Fruit fly (Drosophila melanogaster) whole organism, embryonic: ENCODE results near the gene CG13297.
A peak's percentile ranks its signal among the peaks of the same experiment; 100 is the strongest.

Experiments used
- Awh ChIP-seq: fragments of 200-800 bp; sonication (Bioruptor generic); IDR thresholded peaks from 2 replicates; pipeline ENCODE4, ENCODE4 v1.3.6; 2022; ENCODE audit warnings: missing biosample characterization, missing genetic modification characterization
- Blimp-1 ChIP-seq: fragments of 200-800 bp; sonication (Bioruptor generic); optimal IDR thresholded peaks from 3 replicates; lab custom pipeline; 2018; ENCODE audit warnings: missing biosample characterization, missing genetic modification characterization, mild to moderate bottlenecking, moderate library complexity, missing genetic modification reagents
- CG10267 ChIP-seq: fragments of 200-800 bp; sonication (Bioruptor generic); optimal IDR thresholded peaks from 2 replicates; lab custom pipeline; 2018; ENCODE audit warnings: missing biosample characterization, mild to moderate bottlenecking, missing genetic modification characterization, moderate library complexity
- CG11093 ChIP-seq: fragments of 200-800 bp; sonication (Bioruptor generic); IDR thresholded peaks from 3 replicates; pipeline ENCODE4 v1.3.6; 2022; ENCODE audit warnings: missing biosample characterization, missing genetic modification characterization
- CG13424 ChIP-seq: fragments of 200-800 bp; sonication (Bioruptor generic); optimal IDR thresholded peaks from 2 replicates; lab custom pipeline; 2019; ENCODE audit warnings: missing biosample characterization, mild to moderate bottlenecking, missing genetic modification characterization, moderate library complexity
- CG14965 ChIP-seq: fragments of 200-800 bp; sonication (Bioruptor generic); optimal IDR thresholded peaks from 2 replicates; lab custom pipeline; 2016; ENCODE audit warnings: missing biosample characterization, missing genetic modification characterization, borderline replicate concordance
- CG15601 ChIP-seq: fragments of 200-800 bp; sonication (Bioruptor generic); optimal IDR thresholded peaks from 3 replicates; lab custom pipeline; 2019; ENCODE audit warnings: missing biosample characterization, mild to moderate bottlenecking, missing genetic modification characterization, moderate library complexity
- CG17802 ChIP-seq: fragments of 200-800 bp; sonication (Bioruptor generic); optimal IDR thresholded peaks from 2 replicates; lab custom pipeline; 2018; ENCODE audit warnings: missing biosample characterization, mild to moderate bottlenecking, missing genetic modification characterization, moderate library complexity
- CG17912 ChIP-seq: fragments of 200-800 bp; sonication (Bioruptor generic); optimal IDR thresholded peaks from 2 replicates; lab custom pipeline; 2018; ENCODE audit warnings: missing biosample characterization, mild to moderate bottlenecking, missing genetic modification characterization
- CG1792 ChIP-seq: fragments of 200-800 bp; sonication (Bioruptor generic); optimal IDR thresholded peaks from 2 replicates; lab custom pipeline; 2016; ENCODE audit warnings: missing biosample characterization, missing genetic modification characterization
- CG18011 ChIP-seq: fragments of 200-800 bp; sonication (Bioruptor generic); optimal IDR thresholded peaks from 2 replicates; lab custom pipeline; 2017; ENCODE audit warnings: missing biosample characterization, missing genetic modification characterization, mild to moderate bottlenecking, moderate library complexity, missing genotype
- CG18262 ChIP-seq: fragments of 200-800 bp; optimal IDR thresholded peaks from 3 replicates; lab custom pipeline; 2019; ENCODE audit warnings: missing biosample characterization, mild to moderate bottlenecking, missing genetic modification characterization, moderate library complexity
- CG2199 ChIP-seq: fragments of 200-800 bp; sonication (Bioruptor generic); IDR thresholded peaks from 3 replicates; pipeline ENCODE4 v1.3.6; 2022; ENCODE audit warnings: missing biosample characterization, missing genetic modification characterization
- CG3838 ChIP-seq: fragments of 200-800 bp; sonication (Bioruptor generic); optimal IDR thresholded peaks from 3 replicates; lab custom pipeline; 2016; ENCODE audit warnings: missing biosample characterization, missing genetic modification characterization
- CG3995 ChIP-seq: fragments of 200-800 bp; sonication (Bioruptor generic); optimal IDR thresholded peaks from 3 replicates; lab custom pipeline; 2016; ENCODE audit warnings: missing biosample characterization, missing genetic modification characterization
- CG4282 ChIP-seq: fragments of 200-800 bp; sonication (Bioruptor generic); optimal IDR thresholded peaks from 2 replicates; lab custom pipeline; 2016; ENCODE audit warnings: missing biosample characterization, missing genetic modification characterization
- CG43689 ChIP-seq: fragments of 200-800 bp; sonication (Bioruptor generic); IDR thresholded peaks from 2 replicates; pipeline ENCODE4 v1.3.6; 2022; ENCODE audit warnings: missing biosample characterization, missing genetic modification characterization
- CG7271 ChIP-seq: fragments of 200-800 bp; sonication (Bioruptor generic); optimal IDR thresholded peaks from 2 replicates; lab custom pipeline; 2018; ENCODE audit warnings: missing biosample characterization, mild to moderate bottlenecking, missing genetic modification characterization, moderate library complexity
- CG8290 ChIP-seq, 3 experiments: fragments of 200-800 bp; sonication (Bioruptor generic); optimal IDR thresholded peaks; 2 replicates each; lab custom pipeline; 2016 to 2019; ENCODE audit warnings: missing biosample characterization in 3 of 3, missing genetic modification characterization in 3 of 3, mild to moderate bottlenecking in 2 of 3, moderate library complexity in 1 of 3
- CG8388 ChIP-seq: fragments of 200-800 bp; sonication (Bioruptor generic); optimal IDR thresholded peaks from 2 replicates; lab custom pipeline; 2019; ENCODE audit warnings: missing biosample characterization, mild to moderate bottlenecking, missing genetic modification characterization, moderate library complexity
- CG9932 ChIP-seq: fragments of 200-800 bp; sonication (Bioruptor generic); IDR thresholded peaks from 2 replicates; pipeline ENCODE4 v1.3.6; 2022; ENCODE audit warnings: missing biosample characterization, missing genetic modification characterization
- Chrac-16 ChIP-seq: fragments of 200-800 bp; sonication (Bioruptor generic); optimal IDR thresholded peaks from 3 replicates; lab custom pipeline; 2016; ENCODE audit warnings: missing biosample characterization, missing genetic modification characterization
- CoRest ChIP-seq: fragments of 200-800 bp; sonication (Bioruptor generic); optimal IDR thresholded peaks from 3 replicates; lab custom pipeline; 2018; ENCODE audit warnings: missing biosample characterization, mild to moderate bottlenecking, missing genetic modification characterization, moderate library complexity
- D19A ChIP-seq: fragments of 200-800 bp; optimal IDR thresholded peaks from 3 replicates; lab custom pipeline; 2019; ENCODE audit warnings: missing biosample characterization, mild to moderate bottlenecking, missing genetic modification characterization, moderate library complexity
- Doc2 ChIP-seq: fragments of 200-800 bp; sonication (Bioruptor generic); IDR thresholded peaks from 2 replicates; pipeline ENCODE4 v1.3.6; 2022; ENCODE audit warnings: missing biosample characterization, missing genetic modification characterization
- ERR ChIP-seq: fragments of 200-800 bp; sonication (Bioruptor generic); optimal IDR thresholded peaks from 2 replicates; lab custom pipeline; 2016; ENCODE audit warnings: missing biosample characterization, missing genetic modification characterization
- Ets97D ChIP-seq: fragments of 200-800 bp; sonication (Bioruptor generic); optimal IDR thresholded peaks from 3 replicates; lab custom pipeline; 2016; ENCODE audit warnings: missing biosample characterization, missing genetic modification characterization
- HLH54F ChIP-seq: fragments of 200-800 bp; sonication (Bioruptor generic); optimal IDR thresholded peaks from 3 replicates; lab custom pipeline; 2016; ENCODE audit warnings: missing biosample characterization, missing genetic modification characterization
- Hand ChIP-seq: fragments of 200-800 bp; sonication (Bioruptor generic); optimal IDR thresholded peaks from 2 replicates; lab custom pipeline; 2017; ENCODE audit warnings: mild to moderate bottlenecking, missing biosample characterization, missing genetic modification reagents, missing genetic modification characterization
- Lpt ChIP-seq: fragments of >200 bp; optimal IDR thresholded peaks from 2 replicates; lab custom pipeline; 2018; ENCODE audit warnings: missing biosample characterization, missing genetic modification characterization
- NFAT ChIP-seq: fragments of 200-800 bp; sonication (Bioruptor generic); IDR thresholded peaks from 2 replicates; pipeline ENCODE4 v1.3.6; 2022; ENCODE audit warnings: missing biosample characterization, missing genetic modification characterization
- Nf-YA ChIP-seq: fragments of 200-800 bp; sonication (Bioruptor generic); IDR thresholded peaks from 2 replicates; pipeline ENCODE4 v1.3.6; 2022; ENCODE audit warnings: missing biosample characterization, missing genetic modification characterization
- Sox102F ChIP-seq: fragments of 200-800 bp; sonication (Bioruptor generic); optimal IDR thresholded peaks from 2 replicates; lab custom pipeline; 2018; ENCODE audit warnings: missing biosample characterization, mild to moderate bottlenecking, missing genetic modification characterization, moderate library complexity
- abd-A ChIP-seq: fragments of 200-800 bp; sonication (Bioruptor generic); optimal IDR thresholded peaks from 3 replicates; lab custom pipeline; 2019; ENCODE audit warnings: missing biosample characterization, mild to moderate bottlenecking, missing genetic modification characterization, moderate library complexity
- bcd ChIP-seq: fragments of 200-800 bp; sonication (Bioruptor generic); optimal IDR thresholded peaks from 2 replicates; lab custom pipeline; 2017; ENCODE audit warnings: missing biosample characterization, mild to moderate bottlenecking, missing genetic modification characterization
- bigmax ChIP-seq: fragments of 200-800 bp; sonication (Bioruptor generic); optimal IDR thresholded peaks from 2 replicates; lab custom pipeline; 2018; ENCODE audit warnings: missing biosample characterization, mild to moderate bottlenecking, missing genetic modification characterization
- btn ChIP-seq: fragments of 200-800 bp; sonication (Bioruptor generic); optimal IDR thresholded peaks from 2 replicates; lab custom pipeline; 2016; ENCODE audit warnings: missing biosample characterization, missing genetic modification characterization
- cad ChIP-seq: fragments of >200 bp; optimal IDR thresholded peaks from 2 replicates; lab custom pipeline; 2017; ENCODE audit warnings: missing biosample characterization, missing genetic modification characterization
- esg ChIP-seq: fragments of 200-800 bp; sonication (Bioruptor generic); conservative IDR thresholded peaks from 2 replicates; pipeline ENCODE4 v1.3.6; 2022; ENCODE audit warnings: missing biosample characterization, missing genetic modification characterization
- ham ChIP-seq: fragments of 200-800 bp; sonication (Bioruptor generic); IDR thresholded peaks from 2 replicates; pipeline ENCODE4 v1.3.6; 2022; ENCODE audit warnings: missing biosample characterization, missing genetic modification characterization
- hb ChIP-seq: fragments of 200-800 bp; sonication (Bioruptor generic); IDR thresholded peaks from 3 replicates; pipeline ENCODE4 v1.3.6; 2022; ENCODE audit warnings: missing biosample characterization, missing genetic modification characterization; ENCODE audit not compliant: partially characterized antibody
- hkb ChIP-seq, 2 experiments: fragments of 200-800 bp in 1 of 2; fragments of >200 bp in 1 of 2; sonication (Bioruptor generic) in 1 of 2; IDR thresholded peaks in 1 of 2; optimal IDR thresholded peaks in 1 of 2; 2 replicates each; pipeline versions ENCODE4 v1.3.6 to Lab custom; 2017 to 2022; ENCODE audit warnings: missing biosample characterization in 1 of 2, missing genetic modification characterization in 1 of 2
- jing ChIP-seq: fragments of 200-800 bp; sonication (Bioruptor generic); optimal IDR thresholded peaks from 2 replicates; lab custom pipeline; 2018; ENCODE audit warnings: missing biosample characterization, mild to moderate bottlenecking, missing genetic modification characterization
- nau ChIP-seq: fragments of 200-800 bp; sonication (Bioruptor generic); optimal IDR thresholded peaks from 3 replicates; lab custom pipeline; 2017; ENCODE audit warnings: missing biosample characterization, mild to moderate bottlenecking, missing genetic modification characterization, missing genetic modification reagents
- schlank ChIP-seq: fragments of 200-800 bp; sonication (Bioruptor generic); optimal IDR thresholded peaks from 2 replicates; lab custom pipeline; 2018; ENCODE audit warnings: missing biosample characterization, mild to moderate bottlenecking, missing genetic modification characterization
- ssp ChIP-seq: fragments of 200-800 bp; sonication (Bioruptor generic); IDR thresholded peaks from 2 replicates; pipeline ENCODE4 v1.3.6; 2022; ENCODE audit warnings: missing biosample characterization, missing genetic modification characterization
- sug ChIP-seq: fragments of 200-800 bp; optimal IDR thresholded peaks from 2 replicates; lab custom pipeline; 2019; ENCODE audit warnings: missing biosample characterization, mild to moderate bottlenecking, missing genetic modification characterization, moderate library complexity
- unc-4 ChIP-seq: fragments of 200-800 bp; sonication (Bioruptor generic); IDR thresholded peaks from 2 replicates; pipeline ENCODE4 v1.3.6; 2022; ENCODE audit warnings: missing biosample characterization, missing genetic modification characterization; ENCODE audit not compliant: partially characterized antibody
- wdn ChIP-seq: fragments of 200-800 bp; sonication (Bioruptor generic); IDR thresholded peaks from 2 replicates; pipeline ENCODE4 v1.3.6; 2022; ENCODE audit warnings: missing biosample characterization, missing genetic modification characterization

The CG13297 gene

DNA sequence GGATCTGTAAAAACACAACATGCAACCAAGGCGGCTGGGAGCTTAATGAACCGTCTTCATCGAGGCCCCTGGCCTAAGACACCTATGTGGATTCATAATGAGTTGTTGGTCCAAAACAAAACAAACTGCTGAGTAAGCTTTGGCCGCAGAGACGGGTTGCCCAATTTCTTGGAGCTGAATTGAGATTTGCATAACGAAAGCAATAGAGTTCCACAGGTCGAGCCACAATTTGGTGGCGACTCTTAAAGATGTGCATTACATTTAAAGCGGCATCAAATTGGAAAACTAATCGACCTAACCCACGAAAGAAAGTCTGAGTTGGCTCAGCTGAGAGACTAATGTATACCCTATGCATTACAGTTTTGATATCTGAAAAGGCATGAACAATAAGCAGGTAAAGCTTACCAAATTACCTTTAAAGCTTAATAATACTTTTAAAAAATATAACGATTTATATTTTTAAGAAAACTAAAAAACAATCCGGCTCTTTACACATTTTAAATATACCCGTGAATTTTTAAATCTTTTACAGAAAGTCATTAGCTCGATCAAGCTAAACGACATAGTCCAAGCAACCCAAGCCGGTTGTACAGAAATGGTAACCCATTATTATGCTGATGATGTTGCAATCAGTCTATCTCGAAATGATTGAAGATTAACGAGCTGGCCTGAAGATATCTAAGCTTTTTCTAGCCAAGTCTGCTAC, at the start of gene CG13297 (continued):
- no peak for TF ChIP-seq CG15601 (tag; lab: Kevin White, UChicago)
- peak; percentile 48 for TF ChIP-seq CG8388 (GFP tag; lab: Kevin White, UChicago)
- TF ChIP-seq CG9932 (GFP tag; lab: Robert Waterston, UW): no peak
- no peak for TF ChIP-seq sug (tag; lab: Kevin White, UChicago)
- no peak for TF ChIP-seq hkb (optimal IDR thresholded peaks at IDR 0.05; lab: Kevin White, UChicago)
- peak; percentile 65; the same call in 1 of the 2 replicates for TF ChIP-seq hkb (GFP tag; IDR thresholded peaks at IDR 0.05; lab: Robert Waterston, UW)
- TF ChIP-seq ssp (GFP tag; lab: Robert Waterston, UW): no peak; the same call in 1 of the 2 replicates
- no peak for TF ChIP-seq CG1792 (GFP tag; lab: Kevin White, UChicago)
- TF ChIP-seq CG18011 (GFP tag; lab: Kevin White, UChicago): no peak
- no peak for TF ChIP-seq bigmax (GFP tag; lab: Kevin White, UChicago)
- no peak for TF ChIP-seq CG14965 (GFP tag; lab: Kevin White, UChicago)
- no peak for TF ChIP-seq NFAT (GFP tag; lab: Robert Waterston, UW)
- TF ChIP-seq Doc2 (GFP tag; lab: Robert Waterston, UW): no peak
- TF ChIP-seq btn (GFP tag; lab: Kevin White, UChicago): no peak
- TF ChIP-seq esg: peak; percentile 61
- peak; percentile 88 for TF ChIP-seq abd-A (tag; lab: Kevin White, UChicago)
- TF ChIP-seq jing (GFP tag; lab: Kevin White, UChicago): peak; percentile 38
- TF ChIP-seq CG11093 (GFP tag; lab: Robert Waterston, UW): peak; percentile 62; the same call in 2 of the 3 replicates
- peak; percentile 73 for TF ChIP-seq CG18262 (tag; lab: Kevin White, UChicago)
- TF ChIP-seq ERR (GFP tag; lab: Kevin White, UChicago): no peak
- no peak for TF ChIP-seq Lpt
- TF ChIP-seq CoRest: peak; percentile 69
- no peak for TF ChIP-seq CG7271
- TF ChIP-seq HLH54F (GFP tag; lab: Kevin White, UChicago): no peak
- peak; percentile 76 for TF ChIP-seq Sox102F
- no peak for TF ChIP-seq CG3838 (GFP tag; lab: Kevin White, UChicago)
- TF ChIP-seq CG43689 (GFP tag; lab: Robert Waterston, UW): no peak
- no peak for TF ChIP-seq Chrac-16 (GFP tag; lab: Kevin White, UChicago)
- no peak for TF ChIP-seq CG8290 (GFP tag; optimal IDR thresholded peaks at IDR 0.05; lab: Kevin White, UChicago)
- TF ChIP-seq CG8290 (tag; optimal IDR thresholded peaks at IDR 0.05; lab: Kevin White, UChicago): no peak
- TF ChIP-seq ham (GFP tag; lab: Robert Waterston, UW): no peak
- no peak for TF ChIP-seq CG3995 (GFP tag; lab: Kevin White, UChicago)
- TF ChIP-seq wdn (GFP tag; lab: Robert Waterston, UW): no peak
- 0 out of 2 replicates have a peak, but pooled peaks have one; percentile 40 for TF ChIP-seq Awh (GFP tag; lab: Robert Waterston, UW)
- peak; percentile 80 for TF ChIP-seq D19A
- no peak for TF ChIP-seq hb
- TF ChIP-seq unc-4 (GFP tag; lab: Robert Waterston, UW): no peak
- TF ChIP-seq Nf-YA (GFP tag; lab: Robert Waterston, UW): no peak
- TF ChIP-seq CG10267: peak; percentile 50
- TF ChIP-seq CG2199 (GFP tag; lab: Robert Waterston, UW): no peak
- TF ChIP-seq nau: no peak
- TF ChIP-seq CG17912 (GFP tag; lab: Kevin White, UChicago): no peak
- peak; percentile 54 for TF ChIP-seq Blimp-1
- TF ChIP-seq CG4282: no peak
- TF ChIP-seq Ets97D (GFP tag; lab: Kevin White, UChicago): no peak
- no peak for TF ChIP-seq CG17802 (tag; lab: Kevin White, UChicago)
- TF ChIP-seq cad (GFP tag; lab: Kevin White, UChicago): no peak
- peak; percentile 41 for TF ChIP-seq bcd (GFP tag; lab: Kevin White, UChicago)
- peak; percentile 76 for TF ChIP-seq CG13424 (tag; lab: Kevin White, UChicago)
- no peak for TF ChIP-seq schlank (tag; lab: Kevin White, UChicago)
- no peak for TF ChIP-seq Hand (GFP tag; lab: Kevin White, UChicago)
